Worm (Caenorhabditis elegans) whole organism, L1 larva: Measurements from ENCODE around the gene F55C12.6.

Source experiments
- C16A3.4 ChIP-seq: fragments of 150-350 bp; optimal IDR thresholded peaks from 2 replicates; lab custom pipeline; 2014; ENCODE audit warnings: missing biosample characterization, missing genetic modification characterization
- ama-1 ChIP-seq: fragments of 150-350 bp; optimal IDR thresholded peaks from 2 replicates; lab custom pipeline; 2014
- ceh-63 ChIP-seq: fragments of 200-800 bp; sonication (Bioruptor generic); optimal IDR thresholded peaks from 2 replicates; lab custom pipeline; 2018; ENCODE audit warnings: mild to moderate bottlenecking, missing genetic modification characterization, missing compliant biosample characterization
- ceh-8 ChIP-seq: fragments of 200-800 bp; sonication (Bioruptor generic); optimal IDR thresholded peaks from 2 replicates; lab custom pipeline; 2018; ENCODE audit warnings: mild to moderate bottlenecking, missing genetic modification characterization, moderate library complexity, missing compliant biosample characterization
- ceh-82 ChIP-seq, 3 experiments: fragments of 150-350 bp in 1 of 3; sonication (generic microtip) in 2 of 3; optimal IDR thresholded peaks; 2 replicates each; lab custom pipeline; 2014 to 2017; ENCODE audit warnings: missing biosample characterization in 3 of 3, missing genetic modification characterization in 3 of 3
- ceh-88 ChIP-seq: fragments of 200-800 bp; sonication (Bioruptor generic); IDR thresholded peaks from 2 replicates; pipeline ENCODE4 v1.3.6; 2022; ENCODE audit warnings: missing genetic modification characterization, missing compliant biosample characterization
- ces-1 ChIP-seq: fragments of 150-350 bp; optimal IDR thresholded peaks from 2 replicates; lab custom pipeline; 2014; ENCODE audit warnings: missing biosample characterization, missing genetic modification reagents, missing genetic modification characterization
- dpl-1 ChIP-seq, 3 experiments: fragments of 150-350 bp in 2 of 3; sonication (generic microtip) in 1 of 3; optimal IDR thresholded peaks; 2 replicates each; lab custom pipeline; 2014 to 2017; ENCODE audit warnings: missing biosample characterization in 3 of 3, missing genetic modification characterization in 3 of 3, missing genetic modification reagents in 3 of 3
- elt-3 ChIP-seq, 6 experiments: fragments of 150-350 bp in 1 of 6; sonication (generic microtip); optimal IDR thresholded peaks; 2 replicates each; lab custom pipeline; 2017 to 2018; ENCODE audit warnings: missing biosample characterization in 6 of 6, missing genetic modification characterization in 6 of 6, inconsistent platforms in 1 of 6
- ets-5 ChIP-seq: fragments of 200-800 bp; sonication (Bioruptor generic); IDR thresholded peaks from 2 replicates; pipeline ENCODE4 v1.3.6; 2022; ENCODE audit warnings: missing genetic modification characterization, missing compliant biosample characterization
- fkh-10 ChIP-seq: sonication (generic microtip); optimal IDR thresholded peaks from 2 replicates; lab custom pipeline; 2017; ENCODE audit warnings: missing biosample characterization, missing genetic modification reagents, missing genetic modification characterization
- fkh-4 ChIP-seq: sonication (generic microtip); optimal IDR thresholded peaks from 2 replicates; lab custom pipeline; 2016; ENCODE audit warnings: missing compliant biosample characterization, missing genetic modification characterization, borderline replicate concordance
- hlh-4 ChIP-seq: sonication (generic microtip); optimal IDR thresholded peaks from 2 replicates; lab custom pipeline; 2016; ENCODE audit warnings: mild to moderate bottlenecking, missing genetic modification characterization, missing compliant biosample characterization
- hpl-2 ChIP-seq: fragments of 150-350 bp; optimal IDR thresholded peaks from 2 replicates; lab custom pipeline; 2014; ENCODE audit warnings: missing biosample characterization, missing genetic modification reagents, missing genetic modification characterization
- lin-15B ChIP-seq: fragments of 150-350 bp; sonication (generic microtip); optimal IDR thresholded peaks from 3 replicates; lab custom pipeline; 2014; ENCODE audit warnings: missing biosample characterization, missing genetic modification characterization
- lin-35 ChIP-seq, 2 experiments: fragments of 150-350 bp; optimal IDR thresholded peaks; 2 replicates each; lab custom pipeline; 2014; ENCODE audit warnings: missing biosample characterization in 2 of 2, missing genetic modification characterization in 2 of 2, missing genetic modification reagents in 2 of 2
- lir-3 ChIP-seq: sonication (generic microtip); optimal IDR thresholded peaks from 2 replicates; lab custom pipeline; 2016; ENCODE audit warnings: mild to moderate bottlenecking, missing genetic modification characterization, moderate library complexity, missing compliant biosample characterization; ENCODE audit not compliant: poor library complexity
- lsy-2 ChIP-seq, 2 experiments: fragments of 150-350 bp; optimal IDR thresholded peaks; 2 replicates each; lab custom pipeline; 2014; ENCODE audit warnings: missing biosample characterization in 2 of 2, missing genetic modification characterization in 2 of 2
- mdl-1 ChIP-seq, 2 experiments: fragments of 150-350 bp; optimal IDR thresholded peaks; 2 replicates each; lab custom pipeline; 2014 to 2017; ENCODE audit warnings: missing biosample characterization in 2 of 2, missing genetic modification characterization in 2 of 2, inconsistent platforms in 1 of 2
- mef-2 ChIP-seq: fragments of 150-350 bp; optimal IDR thresholded peaks from 2 replicates; lab custom pipeline; 2014; ENCODE audit warnings: missing biosample characterization, missing genetic modification characterization
- mep-1 ChIP-seq: fragments of 150-350 bp; optimal IDR thresholded peaks from 2 replicates; lab custom pipeline; 2014; ENCODE audit warnings: missing biosample characterization, missing genetic modification characterization
- nhr-11 ChIP-seq: fragments of 150-350 bp; optimal IDR thresholded peaks from 2 replicates; lab custom pipeline; 2014; ENCODE audit warnings: missing biosample characterization, missing genetic modification characterization
- nhr-12 ChIP-seq: sonication (generic microtip); optimal IDR thresholded peaks from 2 replicates; lab custom pipeline; 2017; ENCODE audit warnings: missing biosample characterization, missing genetic modification characterization
- nhr-19 ChIP-seq: fragments of 200-800 bp; sonication (Bioruptor generic); conservative IDR thresholded peaks from 2 replicates; pipeline ENCODE4 v1.3.6; 2022; ENCODE audit warnings: missing genetic modification characterization, missing compliant biosample characterization
- nhr-20 ChIP-seq: sonication (generic microtip); optimal IDR thresholded peaks from 2 replicates; lab custom pipeline; 2016; ENCODE audit warnings: mild to moderate bottlenecking, missing genetic modification characterization, missing compliant biosample characterization
- nhr-237 ChIP-seq: fragments of 150-350 bp; optimal IDR thresholded peaks from 2 replicates; lab custom pipeline; 2014; ENCODE audit warnings: missing biosample characterization, missing genetic modification characterization
- nhr-28 ChIP-seq: fragments of 150-350 bp; optimal IDR thresholded peaks from 2 replicates; lab custom pipeline; 2014; ENCODE audit warnings: missing biosample characterization, missing genetic modification characterization
- nhr-76 ChIP-seq: sonication (generic microtip); optimal IDR thresholded peaks from 2 replicates; lab custom pipeline; 2017; ENCODE audit warnings: missing biosample characterization, missing genetic modification characterization
- nhr-77 ChIP-seq: fragments of 150-350 bp; optimal IDR thresholded peaks from 2 replicates; lab custom pipeline; 2014; ENCODE audit warnings: missing biosample characterization, missing genetic modification characterization
- nhr-90 ChIP-seq: sonication (generic microtip); optimal IDR thresholded peaks from 2 replicates; lab custom pipeline; 2016; ENCODE audit warnings: mild to moderate bottlenecking, missing genetic modification characterization, missing compliant biosample characterization; ENCODE audit not compliant: poor library complexity
- pax-3 ChIP-seq: fragments of 200-800 bp; sonication (Bioruptor generic); optimal IDR thresholded peaks from 2 replicates; lab custom pipeline; 2018; ENCODE audit warnings: mild to moderate bottlenecking, missing genetic modification characterization, moderate library complexity, missing compliant biosample characterization
- snu-23 ChIP-seq: sonication (generic microtip); optimal IDR thresholded peaks from 2 replicates; lab custom pipeline; 2016; ENCODE audit warnings: missing genetic modification characterization, missing compliant biosample characterization
- sox-4 ChIP-seq: sonication (generic microtip); optimal IDR thresholded peaks from 2 replicates; lab custom pipeline; 2016; ENCODE audit warnings: missing genetic modification characterization, missing compliant biosample characterization
- sptf-1 ChIP-seq: fragments of 150-350 bp; optimal IDR thresholded peaks from 2 replicates; lab custom pipeline; 2014; ENCODE audit warnings: missing biosample characterization, missing genetic modification characterization
- sup-37 ChIP-seq: fragments of 200-800 bp; sonication (Bioruptor generic); optimal IDR thresholded peaks from 2 replicates; lab custom pipeline; 2018; ENCODE audit warnings: mild to moderate bottlenecking, missing genetic modification characterization, missing compliant biosample characterization
- swsn-7 ChIP-seq: sonication (generic microtip); optimal IDR thresholded peaks from 2 replicates; lab custom pipeline; 2016; ENCODE audit warnings: missing genetic modification characterization, missing compliant biosample characterization
- tbx-2 ChIP-seq: sonication (generic microtip); optimal IDR thresholded peaks from 2 replicates; lab custom pipeline; 2016; ENCODE audit warnings: missing genetic modification characterization, missing compliant biosample characterization
- tlp-1 ChIP-seq: fragments of 150-350 bp; optimal IDR thresholded peaks from 2 replicates; lab custom pipeline; 2014; ENCODE audit warnings: missing biosample characterization, missing genetic modification characterization
- xbp-1 ChIP-seq: sonication (generic microtip); optimal IDR thresholded peaks from 2 replicates; lab custom pipeline; 2016; ENCODE audit warnings: missing genetic modification characterization, missing compliant biosample characterization
- zag-1 ChIP-seq: fragments of 150-350 bp; optimal IDR thresholded peaks from 2 replicates; lab custom pipeline; 2014; ENCODE audit warnings: missing biosample characterization, missing genetic modification characterization
- zip-4 ChIP-seq: fragments of 200-800 bp; sonication (Bioruptor generic); optimal IDR thresholded peaks from 2 replicates; lab custom pipeline; 2018; ENCODE audit warnings: mild to moderate bottlenecking, missing genetic modification characterization, moderate library complexity, missing compliant biosample characterization
- ztf-4 ChIP-seq: fragments of 150-350 bp; optimal IDR thresholded peaks from 2 replicates; lab custom pipeline; 2014; ENCODE audit warnings: missing biosample characterization, missing genetic modification characterization

F55C12.6 gene

DNA sequence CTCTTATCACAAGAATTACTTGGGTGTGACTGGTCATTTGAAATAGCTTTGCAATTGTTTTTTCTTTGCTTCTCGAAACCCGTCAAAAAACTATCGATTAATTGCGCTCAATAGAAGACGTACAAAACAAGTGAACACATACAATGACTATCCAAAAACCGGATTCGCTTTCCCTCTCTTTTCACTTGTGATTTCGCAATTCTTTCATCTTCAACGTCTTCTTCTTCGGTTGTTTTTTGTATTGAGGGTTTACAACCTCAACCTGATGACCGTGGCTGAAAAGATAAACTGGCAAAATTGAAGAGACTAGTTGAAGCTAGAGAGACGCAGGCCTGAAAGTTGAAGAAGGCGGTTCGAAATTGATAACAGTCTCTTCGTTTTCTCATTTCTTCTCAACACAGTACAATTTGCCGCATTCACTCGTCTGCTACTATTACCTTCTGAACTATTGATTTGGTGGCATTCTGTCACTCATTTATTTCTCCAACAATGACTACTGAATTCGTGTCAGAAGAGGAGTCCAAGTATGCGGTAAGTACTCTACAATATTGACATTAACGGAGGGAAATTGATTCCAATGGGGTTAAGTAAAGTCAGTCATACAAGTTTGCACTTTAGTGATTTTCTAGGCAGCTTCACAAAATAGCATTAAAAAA lies 10.1 kb upstream of the F55C12.6 start (continued):
- TF ChIP-seq mef-2 (tag; lab: Kevin White, UChicago) (no peak), nhr-19 (GFP tag; lab: Robert Waterston, UW) (0 out of 2 replicates have a peak, but pooled peaks have one; percentile 23), nhr-11 (no peak), tbx-2 (tag; lab: Kevin White, UChicago) (no peak), ceh-8 (GFP tag; lab: Kevin White, UChicago) (no peak), nhr-20 (no peak), mep-1 (no peak), lir-3 (tag; lab: Kevin White, UChicago) (no peak), lin-35 (GFP tag; optimal IDR thresholded peaks at IDR 0.05; lab: Kevin White, UChicago) (peak in 1 of 2 experiments; percentile 58), ztf-4 (tag; lab: Kevin White, UChicago) (no peak), ces-1 (no peak), ama-1 (lab: Kevin White, UChicago) (no peak), xbp-1 (tag; lab: Kevin White, UChicago) (no peak), nhr-28 (tag; lab: Kevin White, UChicago) (no peak), sptf-1 (tag; lab: Kevin White, UChicago) (no peak), tlp-1 (tag; lab: Kevin White, UChicago) (no peak), mdl-1 (tag; optimal IDR thresholded peaks at IDR 0.05; lab: Kevin White, UChicago) (peak in 1 of 2 experiments; percentile 15), C16A3.4 (tag; lab: Kevin White, UChicago) (no peak), hpl-2 (GFP tag; lab: Kevin White, UChicago) (peak; percentile 6), swsn-7 (tag; lab: Kevin White, UChicago) (no peak), fkh-10 (no peak), pax-3 (no peak), lin-15B (tag; lab: Kevin White, UChicago) (no peak), elt-3 (tag; optimal IDR thresholded peaks at IDR 0.05; lab: Kevin White, UChicago) (peak in 5 of 6 experiments; percentile 21 to 96 (median 35)), ceh-82 (tag; optimal IDR thresholded peaks at IDR 0.05; lab: Kevin White, UChicago) (no peak), nhr-12 (tag; lab: Kevin White, UChicago) (no peak), zag-1 (tag; lab: Kevin White, UChicago) (no peak), dpl-1 (GFP tag; optimal IDR thresholded peaks at IDR 0.05; lab: Kevin White, UChicago) (no peak), snu-23 (GFP tag; lab: Kevin White, UChicago) (peak; percentile 32), lsy-2 (tag; optimal IDR thresholded peaks at IDR 0.05; lab: Kevin White, UChicago) (peak in 1 of 2 experiments; percentile 33), fkh-4 (tag; lab: Kevin White, UChicago) (no peak)

DNA sequence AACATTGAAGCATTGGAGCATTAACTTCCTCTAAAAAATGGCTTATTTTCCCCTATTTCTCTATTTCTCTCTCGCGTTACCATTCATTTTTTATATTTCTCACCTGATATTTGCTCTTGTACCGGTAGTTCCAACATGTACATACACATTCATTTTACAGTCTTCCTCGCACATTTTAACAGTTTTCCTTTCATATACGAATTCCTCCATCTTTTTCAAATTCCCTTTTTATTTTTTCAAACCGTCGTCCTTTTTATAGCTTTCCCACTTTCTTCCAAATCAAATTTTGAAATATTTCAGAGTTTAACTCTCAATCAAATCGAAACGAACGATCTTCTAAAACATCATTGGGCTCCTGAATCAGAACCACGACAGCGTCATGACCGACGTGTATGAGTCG lies 8.3 kb upstream of the F55C12.6 start, which contains the start of gene rfip-1:
rfip-1 (plus strand) TSS at position 301 of the 400 bp plus-strand sequence.
- TF ChIP-seq nhr-77, result no peak
- TF ChIP-seq nhr-20, result no peak
- no peak for TF ChIP-seq tbx-2 (tag; lab: Kevin White, UChicago)
- TF ChIP-seq hpl-2 (GFP tag; lab: Kevin White, UChicago), result no peak
- no peak for TF ChIP-seq zip-4 (GFP tag; lab: Kevin White, UChicago)
- TF ChIP-seq dpl-1 (GFP tag; optimal IDR thresholded peaks at IDR 0.05; lab: Kevin White, UChicago), result no peak
- TF ChIP-seq hlh-4 (tag; lab: Kevin White, UChicago), result no peak
- TF ChIP-seq ets-5, result no peak
- no peak for TF ChIP-seq xbp-1 (tag; lab: Kevin White, UChicago)
- no peak for TF ChIP-seq nhr-76 (tag; lab: Kevin White, UChicago)
- no peak for TF ChIP-seq nhr-90 (tag; lab: Kevin White, UChicago)
- no peak for TF ChIP-seq sup-37 (GFP tag; lab: Kevin White, UChicago)
- no peak for TF ChIP-seq ceh-88 (GFP tag; lab: Robert Waterston, UW)
- no peak for TF ChIP-seq nhr-237 (tag; lab: Kevin White, UChicago)
- no peak for TF ChIP-seq ceh-63 (GFP tag; lab: Kevin White, UChicago)
- no peak for TF ChIP-seq sox-4
- TF ChIP-seq pax-3, result no peak
